Worm (Caenorhabditis elegans) whole organism, late embryonic: ENCODE measurements around the gene srd-39.

Experiments
- ceh-9 ChIP-seq: sonication (generic microtip); optimal IDR thresholded peaks from 2 replicates; lab custom pipeline; 2016; ENCODE audit warnings: mild to moderate bottlenecking, missing genetic modification characterization, inconsistent platforms, missing compliant biosample characterization
- pqm-1 ChIP-seq: sonication (generic microtip); optimal IDR thresholded peaks from 2 replicates; lab custom pipeline; 2016; ENCODE audit warnings: missing genetic modification characterization, missing compliant biosample characterization

ce11 chrX:13337728-13338127, 37.3 kb upstream of the srd-39 start, which contains the start of gene ptr-24:
- TF ChIP-seq ceh-9: no peak
- TF ChIP-seq pqm-1 (tag; lab: Kevin White, UChicago): no peak
